Fruit fly (Drosophila melanogaster) whole organism, embryonic: Measurements from ENCODE around the gene Adsl.

Experiments
- Atf6 ChIP-seq: fragments of 200-800 bp; sonication (Bioruptor generic); IDR thresholded peaks from 2 replicates; pipeline ENCODE4 v1.3.6; 2022; ENCODE audit warnings: missing biosample characterization, missing genetic modification characterization
- CG11247 ChIP-seq: fragments of 200-800 bp; sonication (Bioruptor generic); IDR thresholded peaks from 2 replicates; pipeline ENCODE4 v1.3.6; 2022; ENCODE audit warnings: missing biosample characterization, missing genetic modification characterization
- CG11695 ChIP-seq: fragments of 200-800 bp; sonication (Bioruptor generic); IDR thresholded peaks from 3 replicates; pipeline ENCODE4 v1.3.6; 2022; ENCODE audit warnings: missing biosample characterization, missing genetic modification characterization
- CG11696 ChIP-seq: fragments of 200-800 bp; sonication (Bioruptor generic); IDR thresholded peaks from 2 replicates; pipeline ENCODE4 v1.3.6; 2022; ENCODE audit warnings: missing biosample characterization, missing genetic modification characterization
- CG11723 ChIP-seq: fragments of 200-800 bp; sonication (Bioruptor generic); optimal IDR thresholded peaks from 2 replicates; lab custom pipeline; 2017; ENCODE audit warnings: missing biosample characterization, mild to moderate bottlenecking, missing genetic modification characterization
- CG12236 ChIP-seq: fragments of 200-800 bp; sonication (Bioruptor generic); optimal IDR thresholded peaks from 2 replicates; lab custom pipeline; 2016; ENCODE audit warnings: missing biosample characterization, missing genetic modification characterization
- CG14050 ChIP-seq: fragments of 200-800 bp; sonication (Bioruptor generic); IDR thresholded peaks from 3 replicates; pipeline ENCODE4 v1.3.6; 2022; ENCODE audit warnings: missing biosample characterization, missing genetic modification characterization
- CG14441 ChIP-seq: fragments of 200-800 bp; sonication (Bioruptor generic); IDR thresholded peaks from 2 replicates; pipeline ENCODE4 v1.3.6; 2022; ENCODE audit warnings: missing biosample characterization, missing genetic modification characterization
- CG1529 ChIP-seq: fragments of 200-800 bp; sonication (Bioruptor generic); optimal IDR thresholded peaks from 3 replicates; lab custom pipeline; 2018; ENCODE audit warnings: missing biosample characterization, missing genetic modification characterization
- CG2129 ChIP-seq: fragments of 200-800 bp; sonication (Bioruptor generic); IDR thresholded peaks from 2 replicates; pipeline ENCODE4 v1.3.6; 2022; ENCODE audit warnings: missing biosample characterization, missing genetic modification characterization; ENCODE audit not compliant: partially characterized antibody
- CG2678 ChIP-seq: fragments of 200-800 bp; sonication (Bioruptor generic); optimal IDR thresholded peaks from 3 replicates; lab custom pipeline; 2019; ENCODE audit warnings: missing biosample characterization, mild to moderate bottlenecking, missing genetic modification characterization, moderate library complexity
- CG2712 ChIP-seq: fragments of 200-800 bp; optimal IDR thresholded peaks from 3 replicates; lab custom pipeline; 2019; ENCODE audit warnings: missing biosample characterization, mild to moderate bottlenecking, missing genetic modification characterization, moderate library complexity
- CG2889 ChIP-seq: fragments of 200-800 bp; sonication (Bioruptor generic); IDR thresholded peaks from 3 replicates; pipeline ENCODE4 v1.3.6; 2022; ENCODE audit warnings: missing biosample characterization, missing genetic modification characterization
- CG30431 ChIP-seq: fragments of 200-800 bp; sonication (Bioruptor generic); optimal IDR thresholded peaks from 2 replicates; lab custom pipeline; 2017; ENCODE audit warnings: missing biosample characterization, missing genetic modification characterization
- CG3407 ChIP-seq: fragments of 200-800 bp; sonication (Bioruptor generic); optimal IDR thresholded peaks from 2 replicates; lab custom pipeline; 2018; ENCODE audit warnings: missing biosample characterization, mild to moderate bottlenecking, missing genetic modification characterization
- CG3838 ChIP-seq: fragments of 200-800 bp; sonication (Bioruptor generic); optimal IDR thresholded peaks from 3 replicates; lab custom pipeline; 2016; ENCODE audit warnings: missing biosample characterization, missing genetic modification characterization
- CG4707 ChIP-seq: fragments of 200-800 bp; sonication (Bioruptor generic); optimal IDR thresholded peaks from 2 replicates; lab custom pipeline; 2018; ENCODE audit warnings: missing biosample characterization, mild to moderate bottlenecking, missing genetic modification characterization, moderate library complexity
- CG5180 ChIP-seq: fragments of 200-800 bp; sonication (Bioruptor generic); optimal IDR thresholded peaks from 3 replicates; lab custom pipeline; 2017; ENCODE audit warnings: missing biosample characterization, missing genetic modification characterization, mild to moderate bottlenecking, moderate library complexity, missing genetic modification reagents
- CG6654 ChIP-seq: fragments of 200-800 bp; sonication (Bioruptor generic); optimal IDR thresholded peaks from 2 replicates; lab custom pipeline; 2017; ENCODE audit warnings: missing biosample characterization, mild to moderate bottlenecking, missing genetic modification characterization
- CoRest ChIP-seq: fragments of 200-800 bp; sonication (Bioruptor generic); optimal IDR thresholded peaks from 3 replicates; lab custom pipeline; 2018; ENCODE audit warnings: missing biosample characterization, mild to moderate bottlenecking, missing genetic modification characterization, moderate library complexity
- Dfd ChIP-seq, 2 experiments: fragments of >200 bp; optimal IDR thresholded peaks; 2 replicates each; lab custom pipeline; 2017; ENCODE audit warnings: missing biosample characterization in 2 of 2, missing genetic modification characterization in 2 of 2
- E2f1 ChIP-seq: fragments of 200-800 bp; sonication (Bioruptor generic); IDR thresholded peaks from 2 replicates; pipeline ENCODE4 v1.3.6; 2022; ENCODE audit warnings: missing biosample characterization, missing genetic modification characterization
- Eip74EF ChIP-seq, 2 experiments: fragments of 200-800 bp in 1 of 2; fragments of >200 bp in 1 of 2; sonication (Bioruptor generic) in 1 of 2; optimal IDR thresholded peaks; 2 replicates each; lab custom pipeline; 2017 to 2019; ENCODE audit warnings: missing biosample characterization in 2 of 2, missing genetic modification characterization in 2 of 2, mild to moderate bottlenecking in 1 of 2, moderate library complexity in 1 of 2
- Ets97D ChIP-seq: fragments of 200-800 bp; sonication (Bioruptor generic); optimal IDR thresholded peaks from 3 replicates; lab custom pipeline; 2016; ENCODE audit warnings: missing biosample characterization, missing genetic modification characterization
- Gug ChIP-seq: fragments of 200-800 bp; sonication (Bioruptor generic); IDR thresholded peaks from 4 replicates; pipeline ENCODE4 v1.3.6; 2022; ENCODE audit warnings: missing biosample characterization, missing genetic modification characterization
- HLH4C ChIP-seq: fragments of 200-800 bp; sonication (Bioruptor generic); IDR thresholded peaks from 3 replicates; pipeline ENCODE4 v1.3.6; 2022; ENCODE audit warnings: missing biosample characterization, missing genetic modification characterization; ENCODE audit not compliant: partially characterized antibody
- Hmr ChIP-seq: fragments of 200-800 bp; sonication (Bioruptor generic); optimal IDR thresholded peaks from 3 replicates; lab custom pipeline; 2017; ENCODE audit warnings: mild to moderate bottlenecking, missing biosample characterization, missing genetic modification reagents, missing genetic modification characterization
- Mrtf ChIP-seq: fragments of 200-800 bp; sonication (Bioruptor generic); IDR thresholded peaks from 3 replicates; pipeline ENCODE4 v1.3.6; 2022; ENCODE audit warnings: missing biosample characterization, missing genetic modification characterization
- Nf-YA ChIP-seq: fragments of 200-800 bp; sonication (Bioruptor generic); IDR thresholded peaks from 2 replicates; pipeline ENCODE4 v1.3.6; 2022; ENCODE audit warnings: missing biosample characterization, missing genetic modification characterization
- Taf1 ChIP-seq: fragments of 200-800 bp; sonication (Bioruptor generic); IDR thresholded peaks from 2 replicates; pipeline ENCODE4 v1.3.6; 2022; ENCODE audit warnings: missing biosample characterization, missing genetic modification characterization
- Tbp ChIP-seq: fragments of >200 bp; optimal IDR thresholded peaks from 2 replicates; lab custom pipeline; 2018; ENCODE audit warnings: missing biosample characterization, missing genetic modification characterization
- ap ChIP-seq: fragments of 200-800 bp; sonication (Bioruptor generic); IDR thresholded peaks from 2 replicates; pipeline ENCODE4 v1.3.6; 2022; ENCODE audit warnings: missing biosample characterization, missing genetic modification characterization
- corto ChIP-seq: fragments of 200-800 bp; sonication (Bioruptor generic); optimal IDR thresholded peaks from 2 replicates; lab custom pipeline; 2016; ENCODE audit warnings: missing biosample characterization, mild to moderate bottlenecking, missing genetic modification characterization, moderate library complexity
- croc ChIP-seq: fragments of 200-800 bp; sonication (Bioruptor generic); conservative IDR thresholded peaks from 3 replicates; pipeline ENCODE4 v1.3.6; 2022; ENCODE audit warnings: missing biosample characterization, missing genetic modification characterization
- fd102C ChIP-seq: fragments of 200-800 bp; sonication (Bioruptor generic); optimal IDR thresholded peaks from 2 replicates; lab custom pipeline; 2018; ENCODE audit warnings: missing biosample characterization, mild to moderate bottlenecking, missing genetic modification characterization, moderate library complexity
- fd64A ChIP-seq: fragments of 200-800 bp; sonication (Bioruptor generic); optimal IDR thresholded peaks from 3 replicates; lab custom pipeline; 2018; ENCODE audit warnings: missing biosample characterization, mild to moderate bottlenecking, missing genetic modification characterization
- fd96Cb ChIP-seq: fragments of 200-800 bp; sonication (Bioruptor generic); optimal IDR thresholded peaks from 2 replicates; lab custom pipeline; 2018; ENCODE audit warnings: missing biosample characterization, mild to moderate bottlenecking, missing genetic modification characterization, moderate library complexity
- gfzf ChIP-seq: fragments of 200-800 bp; sonication (Bioruptor generic); optimal IDR thresholded peaks from 2 replicates; lab custom pipeline; 2016; ENCODE audit warnings: missing biosample characterization, mild to moderate bottlenecking, missing genetic modification characterization, moderate library complexity
- gsb-n ChIP-seq: fragments of 200-800 bp; sonication (Bioruptor generic); optimal IDR thresholded peaks from 3 replicates; lab custom pipeline; 2018; ENCODE audit warnings: missing biosample characterization, mild to moderate bottlenecking, missing genetic modification characterization
- h ChIP-seq: fragments of >200 bp; optimal IDR thresholded peaks from 2 replicates; lab custom pipeline; 2017
- hkb ChIP-seq, 2 experiments: fragments of 200-800 bp in 1 of 2; fragments of >200 bp in 1 of 2; sonication (Bioruptor generic) in 1 of 2; IDR thresholded peaks in 1 of 2; optimal IDR thresholded peaks in 1 of 2; 2 replicates each; pipeline versions ENCODE4 v1.3.6 to Lab custom; 2017 to 2022; ENCODE audit warnings: missing biosample characterization in 1 of 2, missing genetic modification characterization in 1 of 2
- jigr1 ChIP-seq: fragments of 200-800 bp; sonication (Bioruptor generic); IDR thresholded peaks from 3 replicates; pipeline ENCODE4 v1.3.6; 2022; ENCODE audit warnings: missing biosample characterization, missing genetic modification characterization
- lov ChIP-seq, 2 experiments: fragments of 200-800 bp in 1 of 2; fragments of >200 bp in 1 of 2; sonication (Bioruptor generic) in 1 of 2; IDR thresholded peaks in 1 of 2; optimal IDR thresholded peaks in 1 of 2; 2 replicates in 1 of 2; 3 replicates in 1 of 2; pipeline versions ENCODE4 v1.3.6 to Lab custom; 2017 to 2022; ENCODE audit warnings: missing biosample characterization in 1 of 2, missing genetic modification characterization in 1 of 2
- luna ChIP-seq: fragments of 200-800 bp; sonication (Bioruptor generic); optimal IDR thresholded peaks from 2 replicates; lab custom pipeline; 2016; ENCODE audit warnings: missing biosample characterization, missing genetic modification characterization
- sim ChIP-seq: fragments of 200-800 bp; sonication (Bioruptor generic); IDR thresholded peaks from 2 replicates; pipeline ENCODE4 v1.3.6; 2022; ENCODE audit warnings: missing biosample characterization, missing genetic modification characterization
- wek ChIP-seq: fragments of 200-800 bp; sonication (Bioruptor generic); optimal IDR thresholded peaks from 3 replicates; lab custom pipeline; 2018; ENCODE audit warnings: missing biosample characterization, mild to moderate bottlenecking, missing genetic modification characterization, moderate library complexity
- z ChIP-seq: fragments of 200-800 bp; sonication (Bioruptor generic); IDR thresholded peaks from 3 replicates; pipeline ENCODE4 v1.3.6; 2022; ENCODE audit warnings: missing biosample characterization, missing genetic modification characterization
- zfh1 ChIP-seq: fragments of 200-800 bp; sonication (Bioruptor generic); IDR thresholded peaks from 3 replicates; pipeline ENCODE4 v1.3.6; 2022; ENCODE audit warnings: missing biosample characterization, missing genetic modification characterization
- zfh2 ChIP-seq: fragments of 200-800 bp; sonication (Bioruptor generic); optimal IDR thresholded peaks from 2 replicates; lab custom pipeline; 2016; ENCODE audit warnings: missing biosample characterization, missing genetic modification characterization

Adsl gene

DNA sequence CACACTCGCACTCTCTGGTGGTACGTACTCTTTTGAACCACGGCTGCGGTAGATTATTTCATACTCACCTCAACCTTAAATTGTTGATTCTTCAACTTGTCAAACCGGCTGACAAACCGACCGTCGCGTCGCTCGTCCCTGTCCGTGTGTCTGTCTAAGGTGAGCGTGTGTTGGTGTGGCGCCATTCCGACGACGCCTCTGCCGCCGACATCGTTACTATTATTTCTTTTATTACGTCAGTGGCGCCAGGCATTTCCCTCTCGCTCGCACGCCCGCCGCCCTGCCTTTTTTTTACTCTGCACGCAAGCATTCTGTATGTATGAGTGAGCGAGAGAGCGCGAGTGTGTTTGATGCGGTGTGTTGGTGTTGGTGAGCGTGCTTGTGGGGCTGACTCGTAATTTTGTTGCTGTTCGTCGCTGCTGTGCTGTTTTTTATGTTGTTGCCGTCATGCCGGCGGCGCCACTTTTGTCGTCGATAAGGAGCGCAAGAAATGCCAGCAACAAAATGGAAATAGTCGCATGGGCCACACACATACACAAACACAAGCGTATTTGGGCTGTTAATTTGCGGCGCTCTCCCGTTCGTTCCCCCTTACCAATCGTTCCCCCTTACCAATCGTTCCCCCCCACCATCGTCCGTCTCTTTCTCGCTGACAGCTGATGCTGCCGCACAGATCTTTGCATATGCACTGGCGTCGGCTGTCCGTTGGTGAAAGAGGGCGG is 35.4 kb upstream of the Adsl start (continued):
- TF ChIP-seq Hmr (GFP tag; lab: Kevin White, UChicago) (peak; percentile 42), Gug (GFP tag; lab: Robert Waterston, UW) (no peak), Dfd (GFP tag; optimal IDR thresholded peaks at IDR 0.05; lab: Kevin White, UChicago) (no peak), Ets97D (no peak), CG30431 (no peak), CG12236 (GFP tag; lab: Kevin White, UChicago) (no peak), jigr1 (GFP tag; lab: Robert Waterston, UW) (no peak), z (GFP tag; lab: Robert Waterston, UW) (peak; percentile 77), h (lab: Kevin White, UChicago) (no peak), lov (optimal IDR thresholded peaks at IDR 0.05; lab: Kevin White, UChicago) (no peak), lov (GFP tag; IDR thresholded peaks at IDR 0.05; lab: Robert Waterston, UW) (0 out of 3 replicates have a peak, but pooled peaks have one; percentile 59), Atf6 (GFP tag; lab: Robert Waterston, UW) (peak; percentile 50), CG6654 (GFP tag; lab: Kevin White, UChicago) (no peak), CG3838 (no peak), fd96Cb (tag; lab: Kevin White, UChicago) (no peak), CG11247 (GFP tag; lab: Robert Waterston, UW) (0 out of 2 replicates have a peak, but pooled peaks have one; percentile 29), CG4707 (GFP tag; lab: Kevin White, UChicago) (no peak), gsb-n (tag; lab: Kevin White, UChicago) (no peak), ap (GFP tag; lab: Robert Waterston, UW) (no peak), zfh1 (GFP tag; lab: Robert Waterston, UW) (0 out of 3 replicates have a peak, but pooled peaks have one; percentile 52), croc (GFP tag; lab: Robert Waterston, UW) (no peak), CG5180 (peak; percentile 85), sim (no peak), zfh2 (GFP tag; lab: Kevin White, UChicago) (no peak), CG1529 (GFP tag; lab: Kevin White, UChicago) (no peak), Taf1 (no peak), fd102C (GFP tag; lab: Kevin White, UChicago) (no peak), Nf-YA (GFP tag; lab: Robert Waterston, UW) (no peak), CG2889 (GFP tag; lab: Robert Waterston, UW) (no peak), hkb (optimal IDR thresholded peaks at IDR 0.05; lab: Kevin White, UChicago) (no peak), hkb (GFP tag; IDR thresholded peaks at IDR 0.05; lab: Robert Waterston, UW) (peak; percentile 29; the same call in 1 of the 2 replicates), CG2129 (no peak), CG11696 (no peak), CG2712 (tag; lab: Kevin White, UChicago) (peak; percentile 9), HLH4C (0 out of 3 replicates have a peak, but pooled peaks have one; percentile 32), wek (GFP tag; lab: Kevin White, UChicago) (no peak), gfzf (GFP tag; lab: Kevin White, UChicago) (no peak), Mrtf (GFP tag; lab: Robert Waterston, UW) (no peak), Tbp (GFP tag; lab: Kevin White, UChicago) (no peak), Eip74EF (GFP tag; optimal IDR thresholded peaks at IDR 0.05; lab: Kevin White, UChicago) (peak in 1 of 2 experiments; percentile 46), corto (no peak), CG3407 (no peak), luna (GFP tag; lab: Kevin White, UChicago) (no peak), CoRest (tag; lab: Kevin White, UChicago) (no peak), CG14441 (no peak), E2f1 (GFP tag; lab: Robert Waterston, UW) (peak; percentile 15; the same call in 1 of the 2 replicates), CG11723 (GFP tag; lab: Kevin White, UChicago) (no peak), CG11695 (GFP tag; lab: Robert Waterston, UW) (0 out of 3 replicates have a peak, but pooled peaks have one; percentile 18), CG2678 (peak; percentile 9), fd64A (GFP tag; lab: Kevin White, UChicago) (no peak), CG14050 (GFP tag; lab: Robert Waterston, UW) (no peak)
